Fruit fly (Drosophila melanogaster): ENCODE measurements around the gene eyg.
A peak's percentile ranks its signal among the peaks of the same experiment; 100 is the strongest.

eyg gene

DNA sequence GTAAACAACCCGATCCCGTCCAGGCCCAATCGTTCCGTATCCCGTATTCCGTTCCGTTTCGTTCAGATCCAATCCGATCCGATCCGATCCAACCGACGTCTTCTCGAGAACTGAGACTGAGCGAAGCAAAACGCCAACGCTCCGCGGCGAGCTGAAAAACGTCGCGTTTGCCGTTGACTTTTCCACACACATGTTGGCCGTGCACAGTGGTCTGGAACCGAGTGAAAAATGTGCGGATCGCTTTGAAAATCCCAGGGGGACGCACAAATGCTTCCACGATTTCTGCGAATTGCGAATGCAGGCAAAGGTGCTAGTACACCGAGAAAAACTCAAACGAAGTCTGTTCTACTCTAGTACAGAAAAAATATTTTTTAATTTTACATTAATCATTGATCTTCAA lies 17.1 kb upstream of the eyg start, which contains the start of gene CG10663 (continued):
- TF ChIP-seq sr (GFP tag; IDR thresholded peaks at IDR 0.05) = peak; percentile 90; the same call in 2 of the 3 replicates
- TF ChIP-seq croc (GFP tag; conservative IDR thresholded peaks at IDR 0.05) = no peak
- TF ChIP-seq knrl (GFP tag; IDR thresholded peaks at IDR 0.05; ENCODE audit: partially characterized antibody) = peak; percentile 35; the same call in 1 of the 3 replicates
- TF ChIP-seq toy (GFP tag; IDR thresholded peaks at IDR 0.05) = no peak
- TF ChIP-seq danr (GFP tag; IDR thresholded peaks at IDR 0.05) = no peak
- peak; percentile 81 for TF ChIP-seq CG5180 (GFP tag; optimal IDR thresholded peaks at IDR 0.05)
- TF ChIP-seq sim (GFP tag; IDR thresholded peaks at IDR 0.05) = 0 out of 2 replicates have a peak, but pooled peaks have one; percentile 54
- peak; percentile 14 for TF ChIP-seq MTF-1 (GFP tag; optimal IDR thresholded peaks at IDR 0.05; ENCODE audit: borderline replicate concordance)
- TF ChIP-seq B-H1 (GFP tag; IDR thresholded peaks at IDR 0.05) = peak; percentile 17; the same call in 1 of the 3 replicates
- TF ChIP-seq lab (GFP tag; optimal IDR thresholded peaks at IDR 0.05) = no peak
- TF ChIP-seq bsh (GFP tag; optimal IDR thresholded peaks at IDR 0.05) = peak; percentile 15 to 28
- TF ChIP-seq inv (GFP tag; IDR thresholded peaks at IDR 0.05; ENCODE audit: partially characterized antibody) = no peak
- peak; percentile 13 for TF ChIP-seq CG6254 (GFP tag; optimal IDR thresholded peaks at IDR 0.05)
- TF ChIP-seq stc (GFP tag; IDR thresholded peaks at IDR 0.05) = peak; percentile 30; the same call in 1 of the 2 replicates
- TF ChIP-seq unpg (GFP tag; optimal IDR thresholded peaks at IDR 0.05) = peak; percentile 18
- peak; percentile 89 for TF ChIP-seq CG2199 (GFP tag; IDR thresholded peaks at IDR 0.05)
- TF ChIP-seq CG7839 (tag; optimal IDR thresholded peaks at IDR 0.05) = peak; percentile 4
- TF ChIP-seq CG4282 (GFP tag; optimal IDR thresholded peaks at IDR 0.05) = peak; percentile 83
- peak; percentile 51; the same call in 1 of the 3 replicates for TF ChIP-seq hb (GFP tag; IDR thresholded peaks at IDR 0.05; ENCODE audit: partially characterized antibody)
- TF ChIP-seq CG9437 (GFP tag; optimal IDR thresholded peaks at IDR 0.05) = peak; percentile 34
- peak; percentile 36 for TF ChIP-seq CG1603 (tag; optimal IDR thresholded peaks at IDR 0.05)
- no peak for TF ChIP-seq CG17802 (tag; optimal IDR thresholded peaks at IDR 0.05)
- TF ChIP-seq CG11560 (tag; IDR thresholded peaks at IDR 0.05) = no peak
- TF ChIP-seq tll (GFP tag; optimal IDR thresholded peaks at IDR 0.05) = peak in 1 of 2 experiments; percentile 79
- 0 out of 2 replicates have a peak, but pooled peaks have one; percentile 17 for TF ChIP-seq seq (GFP tag; IDR thresholded peaks at IDR 0.05)
- TF ChIP-seq vvl (GFP tag; IDR thresholded peaks at IDR 0.05) = peak; percentile 60; the same call in 1 of the 2 replicates
- no peak for TF ChIP-seq Fer2 (tag; optimal IDR thresholded peaks at IDR 0.05)
- peak; percentile 32; the same call in 1 of the 2 replicates for TF ChIP-seq CG14014 (GFP tag; IDR thresholded peaks at IDR 0.05)
- TF ChIP-seq peb (GFP tag; IDR thresholded peaks at IDR 0.05) = no peak
- peak; percentile 33 for TF ChIP-seq CG11723 (GFP tag; optimal IDR thresholded peaks at IDR 0.05)
- TF ChIP-seq CG10959 (GFP tag; IDR thresholded peaks at IDR 0.05) = 0 out of 2 replicates have a peak, but pooled peaks have one; percentile 31
- no peak for TF ChIP-seq pan (optimal IDR thresholded peaks at IDR 0.05)
- TF ChIP-seq pan (GFP tag; optimal IDR thresholded peaks at IDR 0.05 in 1 of 2, IDR thresholded peaks at IDR 0.05 in 1 of 2) = peak in 1 of 2 experiments; percentile 32
- no peak for TF ChIP-seq slou (GFP tag; optimal IDR thresholded peaks at IDR 0.05)
- peak; percentile 43; the same call in 1 of the 3 replicates for TF ChIP-seq CG16813 (GFP tag; IDR thresholded peaks at IDR 0.05; ENCODE audit: partially characterized antibody)
- peak; percentile 38; the same call in 1 of the 2 replicates for TF ChIP-seq ara (GFP tag; IDR thresholded peaks at IDR 0.05)
- peak; percentile 5 for TF ChIP-seq nau (GFP tag; optimal IDR thresholded peaks at IDR 0.05)
- TF ChIP-seq luna (GFP tag; optimal IDR thresholded peaks at IDR 0.05) = no peak
- TF ChIP-seq CG32532 (GFP tag; IDR thresholded peaks at IDR 0.05) = peak; percentile 32; the same call in 1 of the 2 replicates
- peak; percentile 23 for TF ChIP-seq odd (GFP tag; optimal IDR thresholded peaks at IDR 0.05)
- 0 out of 3 replicates have a peak, but pooled peaks have one; percentile 23 for TF ChIP-seq zen2 (GFP tag; IDR thresholded peaks at IDR 0.05; ENCODE audit: partially characterized antibody)
- TF ChIP-seq Bteb2 (GFP tag; optimal IDR thresholded peaks at IDR 0.05) = no peak
- peak; percentile 45; the same call in 1 of the 2 replicates for TF ChIP-seq nerfin-2 (GFP tag; IDR thresholded peaks at IDR 0.05; ENCODE audit: partially characterized antibody)
- peak; percentile 10 for TF ChIP-seq Max (GFP tag; optimal IDR thresholded peaks at IDR 0.05)
- TF ChIP-seq Xbp1 (GFP tag; optimal IDR thresholded peaks at IDR 0.05) = peak; percentile 1
- TF ChIP-seq Xrp1 (GFP tag; IDR thresholded peaks at IDR 0.05) = 0 out of 2 replicates have a peak, but pooled peaks have one; percentile 22
- 0 out of 3 replicates have a peak, but pooled peaks have one; percentile 33 for TF ChIP-seq Doc3 (GFP tag; IDR thresholded peaks at IDR 0.05; ENCODE audit: partially characterized antibody)
- TF ChIP-seq sisA (GFP tag; IDR thresholded peaks at IDR 0.05) = 0 out of 2 replicates have a peak, but pooled peaks have one; percentile 5
